Worm (Caenorhabditis elegans): Measurements from ENCODE around the gene R01E6.7.

DNA sequence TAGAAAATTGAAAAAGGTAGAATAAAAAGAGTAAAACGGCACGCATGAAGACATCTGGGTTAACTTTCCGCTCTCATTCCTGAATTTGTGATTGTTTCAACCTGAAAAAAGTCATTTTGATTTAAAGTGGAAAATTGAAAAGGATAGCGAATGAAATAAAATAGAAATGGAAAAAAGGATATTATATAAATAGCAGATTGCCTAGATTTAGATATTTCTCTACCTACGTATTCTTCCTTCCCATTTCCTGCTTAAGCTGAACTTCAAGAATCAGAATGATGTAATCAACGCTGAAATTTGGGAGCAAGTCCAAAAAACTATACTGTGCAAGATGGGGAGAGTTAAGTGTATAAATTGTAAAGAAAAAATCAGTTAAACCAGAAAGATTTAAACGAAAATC, at the start of gene R01E6.7:
- TF ChIP-seq dao-5 (tag; optimal IDR thresholded peaks at IDR 0.05) (no peak), W03F9.2 (tag; optimal IDR thresholded peaks at IDR 0.05) (no peak), him-1 (tag; optimal IDR thresholded peaks at IDR 0.05) (no peak)

All from whole organism, L4/young adult.